Fruit fly (Drosophila melanogaster) whole organism, embryonic: Measurements from ENCODE around the gene Hexo2.

Experiments used
- Atf-2 ChIP-seq: fragments of 200-800 bp; sonication (Bioruptor generic); optimal IDR thresholded peaks from 2 replicates; lab custom pipeline; 2016; ENCODE audit warnings: missing biosample characterization, missing genetic modification characterization
- B-H1 ChIP-seq: fragments of 200-800 bp; sonication (Bioruptor generic); IDR thresholded peaks from 3 replicates; pipeline ENCODE4 v1.3.6; 2022; ENCODE audit warnings: missing biosample characterization, missing genetic modification characterization
- CG11093 ChIP-seq: fragments of 200-800 bp; sonication (Bioruptor generic); IDR thresholded peaks from 3 replicates; pipeline ENCODE4 v1.3.6; 2022; ENCODE audit warnings: missing biosample characterization, missing genetic modification characterization
- CG2875 ChIP-seq: fragments of 200-800 bp; sonication (Bioruptor generic); optimal IDR thresholded peaks from 2 replicates; lab custom pipeline; 2017; ENCODE audit warnings: missing biosample characterization, mild to moderate bottlenecking, missing genetic modification characterization, missing genetic modification reagents
- CG3995 ChIP-seq: fragments of 200-800 bp; sonication (Bioruptor generic); optimal IDR thresholded peaks from 3 replicates; lab custom pipeline; 2016; ENCODE audit warnings: missing biosample characterization, missing genetic modification characterization
- Opbp ChIP-seq: fragments of 200-800 bp; sonication (Bioruptor generic); IDR thresholded peaks from 3 replicates; pipeline ENCODE4 v1.3.6; 2022; ENCODE audit warnings: missing biosample characterization, missing genetic modification characterization; ENCODE audit not compliant: partially characterized antibody
- Vsx1 ChIP-seq: fragments of 200-800 bp; sonication (Bioruptor generic); optimal IDR thresholded peaks from 2 replicates; lab custom pipeline; 2017; ENCODE audit warnings: missing biosample characterization, mild to moderate bottlenecking, missing genetic modification characterization, missing genetic modification reagents
- ac ChIP-seq: fragments of 200-800 bp; sonication (Bioruptor generic); optimal IDR thresholded peaks from 3 replicates; lab custom pipeline; 2017; ENCODE audit warnings: missing biosample characterization, mild to moderate bottlenecking, missing genetic modification characterization
- cato ChIP-seq: fragments of 200-800 bp; sonication (Bioruptor generic); optimal IDR thresholded peaks from 2 replicates; lab custom pipeline; 2016; ENCODE audit warnings: missing biosample characterization, missing genetic modification characterization, borderline replicate concordance
- stc ChIP-seq: fragments of 200-800 bp; sonication (Bioruptor generic); IDR thresholded peaks from 2 replicates; pipeline ENCODE4 v1.3.6; 2022; ENCODE audit warnings: missing biosample characterization, missing genetic modification characterization
- twi ChIP-seq: fragments of 200-800 bp; optimal IDR thresholded peaks from 2 replicates; lab custom pipeline; 2019; ENCODE audit warnings: missing biosample characterization, mild to moderate bottlenecking, missing genetic modification characterization, moderate library complexity

DNA sequence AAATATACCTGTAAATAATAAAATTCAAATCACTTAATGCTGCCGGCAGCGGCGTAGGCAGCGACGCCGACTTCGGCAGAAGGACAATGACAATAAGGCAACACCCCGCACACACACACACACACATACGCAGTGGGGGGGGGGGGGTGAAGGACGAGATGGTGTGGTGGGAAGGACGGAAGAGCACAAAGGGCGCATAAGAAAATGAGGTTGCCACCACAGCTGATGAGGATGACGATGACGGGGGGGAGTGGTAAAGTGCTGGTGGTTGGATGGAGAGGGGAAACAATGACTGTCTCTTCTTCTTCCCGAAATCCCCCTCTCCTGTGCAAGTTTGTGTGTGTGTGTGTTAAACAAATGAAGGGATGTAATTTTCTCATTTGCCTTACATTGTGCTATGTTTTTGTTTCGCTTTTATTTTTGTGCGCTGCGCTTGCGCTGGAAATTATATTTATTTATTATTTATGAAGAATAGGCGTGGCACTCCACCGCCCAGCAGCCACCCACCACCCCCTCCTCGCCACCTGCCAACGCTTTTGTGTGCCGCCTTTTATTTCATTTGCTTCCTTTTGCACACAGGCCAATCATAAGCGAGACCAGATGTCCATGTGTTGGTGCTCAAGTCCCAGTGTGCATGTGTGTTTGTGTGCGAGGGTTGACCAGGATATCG lies 14.5 kb upstream of the Hexo2 start:
- no peak for TF ChIP-seq ac
- no peak for TF ChIP-seq CG2875 (GFP tag; lab: Kevin White, UChicago)
- no peak for TF ChIP-seq Atf-2 (GFP tag; lab: Kevin White, UChicago)
- no peak for TF ChIP-seq Opbp (GFP tag; lab: Robert Waterston, UW)
- TF ChIP-seq CG3995 (GFP tag; lab: Kevin White, UChicago) = no peak
- no peak for TF ChIP-seq Vsx1 (GFP tag; lab: Kevin White, UChicago)
- TF ChIP-seq twi = no peak
- no peak for TF ChIP-seq stc (GFP tag; lab: Robert Waterston, UW)
- TF ChIP-seq B-H1 (GFP tag; lab: Robert Waterston, UW) = no peak
- TF ChIP-seq cato = no peak
- TF ChIP-seq CG11093 (GFP tag; lab: Robert Waterston, UW) = no peak
